Fruit fly (Drosophila melanogaster) ovary, adult (tissue): ENCODE results near the gene CG8534.

Source experiments
- CG17801 ChIP-seq: fragments of 200-800 bp; optimal IDR thresholded peaks from 2 replicates; lab custom pipeline; 2019; ENCODE audit warnings: missing biosample characterization, mild to moderate bottlenecking, missing genetic modification characterization, moderate library complexity; ENCODE audit not compliant: partially characterized antibody

The CG8534 gene

DNA sequence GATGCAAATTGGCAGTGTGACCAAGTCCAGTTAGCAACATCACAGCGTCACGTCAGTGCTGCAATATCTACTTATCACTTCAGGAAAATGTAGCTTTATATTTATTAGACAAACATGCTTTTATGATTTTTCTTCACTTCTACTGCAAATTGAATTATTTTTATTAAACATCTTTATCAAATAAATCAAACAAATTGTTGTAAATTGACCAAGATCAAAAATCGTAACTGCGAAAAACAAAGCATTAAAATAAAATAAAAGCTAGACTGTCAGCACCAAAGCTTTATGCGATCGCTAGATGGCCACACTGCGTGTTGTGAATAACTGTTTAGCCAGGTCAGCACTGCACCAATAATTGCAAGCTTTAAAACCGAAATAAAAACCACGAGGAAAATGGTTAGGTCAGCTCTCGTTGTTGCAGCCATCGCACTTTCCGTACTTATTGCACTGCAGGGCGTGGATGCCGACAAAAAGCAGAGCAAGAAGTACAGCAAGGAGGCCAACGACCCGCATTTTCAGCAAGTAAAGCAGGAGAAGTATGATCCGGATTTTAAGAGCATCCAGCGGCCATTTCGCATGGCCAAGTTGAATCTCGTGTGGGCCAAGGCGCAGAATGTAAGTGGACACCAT is 21.3 kb upstream of the CG8534 start, which contains the start of the genes CG12945 and CG8507:
CG12945 (minus strand) TSS at position 45 of the 630 bp plus-strand sequence.
CG8507 (plus strand) TSS at position 307 of the 630 bp plus-strand sequence.
- peak; percentile 84 for TF ChIP-seq CG17801 (GFP tag; lab: Kevin White, UChicago)

DNA sequence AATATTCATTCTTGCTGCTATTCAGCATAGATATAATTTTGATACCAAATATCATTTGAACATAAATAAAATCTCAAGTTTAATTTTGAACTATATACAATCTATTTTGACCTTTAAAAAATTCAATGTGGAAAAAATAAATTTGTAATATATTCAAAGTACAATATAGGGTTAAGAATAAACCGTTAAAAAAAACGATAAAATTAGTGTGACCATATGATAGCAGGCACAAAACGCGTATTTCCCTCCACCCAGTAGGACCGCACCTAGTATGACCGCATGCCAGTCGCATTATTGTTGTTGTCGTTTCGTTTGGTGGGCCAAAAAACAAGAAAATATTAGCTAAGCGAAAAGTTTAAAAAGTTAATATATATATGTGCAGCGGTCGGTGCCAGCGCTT is 19.5 kb upstream of the CG8534 start, which contains the start of gene CG8516:
CG8516 (plus strand) TSS at position 278 of the 400 bp plus-strand sequence.
- TF ChIP-seq CG17801 (GFP tag; lab: Kevin White, UChicago), result peak; percentile 51

DNA sequence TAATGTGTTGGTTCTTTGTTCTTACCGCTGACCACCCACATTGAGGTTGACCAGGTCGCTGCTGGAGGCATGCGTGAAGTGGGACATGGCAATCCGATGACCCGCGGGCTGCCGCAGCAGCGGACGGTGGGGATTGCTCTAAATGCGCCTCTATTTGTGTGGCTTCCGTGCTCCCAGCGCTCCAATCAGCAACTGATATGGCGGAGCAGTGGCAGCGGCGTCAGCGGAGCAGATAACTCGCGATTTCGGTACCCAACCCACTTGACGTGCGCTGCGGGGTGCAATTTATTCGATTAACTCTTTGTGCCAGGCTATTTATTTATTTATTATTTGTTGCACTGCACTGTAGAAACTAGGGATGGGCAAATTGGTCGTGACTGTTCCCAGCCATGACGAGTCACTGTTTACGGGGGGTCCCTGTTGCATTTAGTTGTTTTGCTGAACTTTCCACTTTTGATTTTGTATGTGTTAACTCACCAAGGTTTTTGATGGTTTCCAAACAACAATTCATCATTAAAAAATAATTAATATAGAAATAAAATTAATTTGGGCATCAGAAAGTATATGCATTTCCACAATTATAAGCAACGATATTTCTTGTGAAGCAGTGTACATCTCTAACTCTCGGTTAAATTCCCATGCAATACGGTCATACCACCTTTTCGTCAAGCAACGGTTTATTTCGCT is 11.8 kb upstream of the CG8534 start, which contains the start of the genes CG9467 and CG8526:
CG9467 (minus strand) TSS at position 383 of the 687 bp plus-strand sequence.
CG8526 (plus strand) TSS at position 637 of the 687 bp plus-strand sequence.
- peak; percentile 8 for TF ChIP-seq CG17801 (GFP tag; lab: Kevin White, UChicago)

DNA sequence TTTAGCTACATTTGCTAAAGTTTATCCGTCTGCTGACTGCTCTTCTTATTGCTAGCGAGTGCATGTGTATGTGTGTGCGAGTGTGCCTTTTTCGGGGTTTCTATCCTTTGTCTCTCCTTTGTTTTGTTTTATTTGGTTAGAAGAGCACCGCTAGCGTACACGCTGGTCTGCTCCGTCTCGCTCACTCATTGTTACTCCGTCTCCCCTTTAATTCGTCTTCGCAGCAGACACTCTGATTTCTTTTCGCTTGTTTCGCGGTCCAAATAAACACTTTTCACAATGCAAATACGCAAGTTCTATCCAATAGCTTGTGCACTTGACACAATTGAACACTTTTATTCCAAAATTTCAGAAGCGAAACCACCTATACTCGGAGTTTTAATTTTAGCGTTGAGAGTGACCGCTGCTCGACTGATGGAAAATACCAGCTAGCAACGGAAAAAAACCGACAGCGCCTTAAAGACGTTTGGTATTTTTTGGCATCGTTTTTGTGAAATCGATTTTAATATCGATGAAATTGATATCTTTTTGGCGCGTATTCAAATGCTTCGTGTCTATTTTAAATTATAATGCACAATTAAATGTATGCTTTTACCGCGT is 3.5 kb upstream of the CG8534 start, which contains the start of gene FBXO11:
FBXO11 (minus strand) TSS at position 423 of the 600 bp plus-strand sequence.
- peak; percentile 71 for TF ChIP-seq CG17801 (GFP tag; lab: Kevin White, UChicago)

DNA sequence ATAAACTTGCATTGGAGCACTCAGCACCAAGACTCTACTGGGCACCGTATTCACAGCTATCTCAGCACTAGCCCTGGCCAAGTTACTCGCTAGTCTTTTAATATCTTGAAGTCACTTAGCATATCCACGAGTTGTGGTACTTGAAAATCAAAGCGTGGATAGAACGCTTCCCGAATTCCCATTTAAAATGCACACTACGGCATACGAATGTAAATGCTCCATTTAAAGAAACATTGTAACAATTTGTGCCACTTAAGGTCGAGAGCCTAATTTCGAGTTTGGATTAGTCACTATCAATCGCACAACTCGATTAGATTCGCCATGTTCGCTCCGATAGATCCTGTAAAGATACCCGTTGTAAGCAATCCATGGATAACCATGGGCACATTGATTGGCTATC is 1.3 kb downstream of the CG8534 start, which contains the start of gene eloF:
eloF (plus strand) TSS at position 301 of the 400 bp plus-strand sequence.
- no peak for TF ChIP-seq CG17801 (GFP tag; lab: Kevin White, UChicago)

DNA sequence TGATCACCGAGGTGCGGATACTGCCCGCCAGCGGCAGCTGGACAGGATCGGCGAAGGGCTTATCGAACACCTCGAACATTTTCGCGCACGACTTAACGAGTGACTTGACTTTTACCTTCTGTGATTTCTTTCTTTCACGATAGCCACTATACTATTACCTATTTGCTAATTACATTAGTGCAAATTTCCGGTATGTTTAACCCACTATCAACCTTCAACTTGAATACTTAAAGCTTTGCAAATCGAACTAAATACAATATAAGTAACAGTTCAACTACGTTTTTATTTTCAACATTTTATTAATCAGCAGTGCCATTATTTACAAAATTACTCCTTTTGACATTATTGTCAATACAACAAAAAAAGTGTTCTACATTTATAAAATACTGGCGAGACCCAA is 4.3 kb downstream of the CG8534 start, which contains the start of gene CG16904:
CG16904 (minus strand) TSS at position 101 of the 400 bp plus-strand sequence.
- TF ChIP-seq CG17801 (GFP tag; lab: Kevin White, UChicago), result no peak

DNA sequence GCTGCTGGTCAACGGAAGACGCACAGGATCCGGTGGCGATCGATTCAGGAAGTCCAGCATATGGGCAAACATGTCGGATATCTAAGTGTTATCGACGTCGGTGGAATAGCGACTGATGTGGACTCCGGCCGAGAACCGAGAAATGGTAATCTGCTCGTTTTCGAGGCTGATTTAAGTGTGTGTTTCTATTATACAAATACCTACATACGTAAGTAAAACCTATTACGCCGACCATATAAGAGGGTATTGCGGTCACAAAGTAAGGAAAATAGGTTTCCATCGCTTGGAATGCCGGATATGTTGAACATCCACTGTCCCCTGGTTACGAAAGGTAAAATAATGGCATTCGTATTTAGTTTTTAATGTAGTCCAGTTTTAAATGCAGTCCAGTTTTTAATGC is 5.7 kb downstream of the CG8534 start, which contains the start of gene CG9459:
CG9459 (minus strand) TSS at position 101 of the 400 bp plus-strand sequence.
- no peak for TF ChIP-seq CG17801 (GFP tag; lab: Kevin White, UChicago)

DNA sequence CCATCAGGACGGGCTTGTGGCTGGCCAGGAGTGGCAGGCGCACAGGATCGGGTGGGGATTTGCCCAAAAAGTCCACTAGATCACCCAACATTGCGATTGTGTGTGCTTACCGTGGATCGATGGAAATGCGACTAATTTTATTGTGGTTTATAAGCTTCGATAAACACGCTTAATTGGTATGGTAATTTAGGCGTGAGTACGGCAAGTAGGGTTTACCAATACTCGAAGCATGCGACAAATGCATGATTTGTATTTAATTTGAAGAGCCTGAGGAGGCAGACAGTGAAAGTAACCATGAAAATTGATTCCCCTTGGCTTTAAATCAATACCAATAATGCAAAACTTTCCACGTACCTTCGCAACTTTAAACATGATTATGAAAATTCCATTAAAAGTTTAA is 7.2 kb downstream of the CG8534 start, which contains the start of gene CG9458:
CG9458 (minus strand) TSS at position 101 of the 400 bp plus-strand sequence.
- no peak for TF ChIP-seq CG17801 (GFP tag; lab: Kevin White, UChicago)

DNA sequence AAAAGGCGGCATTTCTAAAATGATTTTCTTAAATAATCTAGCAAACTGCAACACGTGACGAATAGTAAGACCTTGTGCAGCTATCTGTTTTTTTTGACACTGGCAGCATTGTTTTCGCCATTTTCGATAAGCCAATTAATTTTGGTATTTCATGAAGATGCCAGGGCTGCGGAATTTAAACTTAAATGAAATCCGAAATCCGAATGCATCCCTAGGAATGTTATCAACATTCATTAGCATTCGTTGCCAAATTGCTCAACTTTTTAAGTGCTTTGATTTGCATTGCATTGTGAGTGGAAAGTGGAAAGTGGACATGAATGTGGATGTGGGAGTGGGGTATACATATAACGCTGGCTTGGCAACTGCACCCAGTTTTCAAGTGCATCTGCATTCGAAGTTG is 8.5 kb downstream of the CG8534 start, which contains the start of gene CG42857:
CG42857 (minus strand) TSS at position 101 of the 400 bp plus-strand sequence.
- no peak for TF ChIP-seq CG17801 (GFP tag; lab: Kevin White, UChicago)

DNA sequence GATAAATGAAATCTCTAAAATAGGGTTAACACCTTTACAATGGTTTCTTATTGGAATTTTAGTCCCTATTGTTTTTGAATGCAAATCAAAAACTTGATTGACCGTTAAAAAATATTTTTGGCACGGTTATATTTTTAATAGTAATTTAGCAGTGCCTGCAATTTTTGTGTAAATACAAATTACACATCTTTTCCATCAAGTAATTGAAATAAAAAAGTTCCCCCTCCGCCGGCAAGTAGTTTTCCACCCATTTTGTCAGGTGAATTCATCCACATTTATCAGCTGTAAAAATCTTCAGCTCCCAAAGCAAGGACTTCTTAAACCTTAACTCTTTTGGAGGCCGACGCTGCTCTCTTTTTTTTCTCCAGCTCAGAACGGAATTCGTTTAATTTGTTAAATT is 11.2 kb downstream of the CG8534 start, which contains the start of gene CG34302:
CG34302 (minus strand) TSS at position 101 of the 400 bp plus-strand sequence.
- TF ChIP-seq CG17801 (GFP tag; lab: Kevin White, UChicago), result no peak

DNA sequence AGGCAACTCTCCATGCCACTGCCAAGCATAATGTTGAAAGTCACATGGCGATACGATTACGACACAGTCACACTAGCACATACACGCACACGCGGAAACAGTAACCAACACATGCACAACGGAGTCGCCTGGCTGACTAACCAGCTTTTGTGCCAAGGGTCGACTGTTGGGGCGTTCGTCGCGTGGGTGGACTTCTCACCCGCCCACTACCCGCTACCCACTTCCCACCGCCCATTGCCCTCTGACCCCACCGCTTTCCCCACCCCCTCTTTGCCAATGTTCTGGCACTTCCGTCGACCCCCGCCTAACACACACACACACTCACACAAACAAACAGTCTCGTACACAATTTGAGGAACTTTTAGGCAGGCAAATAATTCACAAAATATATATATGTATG is 39.1 kb downstream of the CG8534 start:
- no peak for TF ChIP-seq CG17801 (GFP tag; lab: Kevin White, UChicago)

DNA sequence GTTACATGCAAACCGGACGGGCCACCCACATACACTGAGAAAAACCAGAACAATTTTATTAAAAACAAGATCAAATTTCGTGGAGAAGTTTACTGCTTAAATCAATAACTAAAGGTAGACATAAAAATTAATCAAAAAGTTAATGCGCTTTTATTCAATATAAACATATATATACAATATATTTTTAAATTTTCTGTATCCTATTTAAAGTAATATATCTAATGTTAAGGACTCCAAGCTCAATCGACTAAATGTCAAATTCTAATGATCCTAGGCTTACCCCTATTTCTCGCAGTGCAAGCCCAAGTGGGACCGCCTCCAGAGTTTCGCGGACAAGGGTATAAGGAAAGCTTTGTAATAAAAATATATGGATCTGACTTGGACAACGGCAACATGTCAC is 45.2 kb downstream of the CG8534 start:
- no peak for TF ChIP-seq CG17801 (GFP tag; lab: Kevin White, UChicago)

DNA sequence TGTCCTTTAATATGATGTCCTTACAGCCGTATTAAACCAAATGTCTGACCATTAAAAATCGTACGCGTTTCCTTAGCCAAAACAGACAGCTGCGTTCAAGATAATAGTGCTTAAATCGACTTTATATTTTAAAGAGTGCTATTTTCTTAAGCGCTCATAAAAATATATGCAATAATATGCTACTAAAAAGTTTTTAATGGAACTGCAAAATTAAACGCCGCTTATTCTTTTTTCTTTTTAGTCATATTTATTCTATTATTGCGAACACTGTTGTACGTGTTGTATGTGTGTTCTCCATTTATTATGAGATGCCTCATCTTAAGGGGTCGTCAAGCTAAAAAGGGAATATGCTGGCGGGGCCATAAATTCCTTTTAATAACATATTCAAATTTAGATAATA is 48.0 kb downstream of the CG8534 start:
- no peak for TF ChIP-seq CG17801 (GFP tag; lab: Kevin White, UChicago)
